Fruit fly (Drosophila melanogaster) whole organism, adult: ENCODE results near the gene CG42809.
"Not testable (repeated sequence)": the region's sequence is repeated elsewhere in the genome, so short reads cannot be mapped to it uniquely, and the experiment has no call there.

Source experiments
- CG11617 ChIP-seq: fragments of 200-800 bp; sonication (Bioruptor generic); optimal IDR thresholded peaks from 2 replicates; lab custom pipeline; 2017; ENCODE audit warnings: mild to moderate bottlenecking, missing biosample characterization, missing genetic modification reagents, missing genetic modification characterization
- CG12768 ChIP-seq: fragments of 200-800 bp; sonication (Bioruptor generic); optimal IDR thresholded peaks from 2 replicates; lab custom pipeline; 2017; ENCODE audit warnings: missing biosample characterization, missing genetic modification characterization, mild to moderate bottlenecking, moderate library complexity, missing genetic modification reagents
- CG14711 ChIP-seq: fragments of 200-800 bp; sonication (Bioruptor generic); optimal IDR thresholded peaks from 2 replicates; lab custom pipeline; 2018; ENCODE audit warnings: missing biosample characterization, mild to moderate bottlenecking, missing genetic modification characterization, moderate library complexity
- CG1620 ChIP-seq: fragments of 200-800 bp; sonication (Bioruptor generic); optimal IDR thresholded peaks from 2 replicates; lab custom pipeline; 2016; ENCODE audit warnings: missing biosample characterization, missing genetic modification characterization
- CG33017 ChIP-seq: fragments of 200-800 bp; sonication (Bioruptor generic); optimal IDR thresholded peaks from 2 replicates; lab custom pipeline; 2018; ENCODE audit warnings: missing biosample characterization, mild to moderate bottlenecking, missing genetic modification characterization, moderate library complexity
- CG5204 ChIP-seq: fragments of 200-800 bp; sonication (Bioruptor generic); optimal IDR thresholded peaks from 2 replicates; lab custom pipeline; 2016; ENCODE audit warnings: missing biosample characterization, missing genetic modification characterization
- CG7045 ChIP-seq: fragments of 200-800 bp; sonication (Bioruptor generic); optimal IDR thresholded peaks from 2 replicates; lab custom pipeline; 2017; ENCODE audit warnings: missing biosample characterization, mild to moderate bottlenecking, missing genetic modification characterization
- CG7101 ChIP-seq: fragments of 200-800 bp; sonication (Bioruptor generic); optimal IDR thresholded peaks from 2 replicates; lab custom pipeline; 2018; ENCODE audit warnings: missing biosample characterization, mild to moderate bottlenecking, missing genetic modification characterization, moderate library complexity
- Clk ChIP-seq: fragments of 200-800 bp; sonication (Bioruptor generic); optimal IDR thresholded peaks from 2 replicates; lab custom pipeline; 2017; ENCODE audit warnings: missing biosample characterization, missing genetic modification characterization
- Crg-1 ChIP-seq: fragments of 200-800 bp; sonication (Bioruptor generic); optimal IDR thresholded peaks from 2 replicates; lab custom pipeline; 2016; ENCODE audit warnings: missing biosample characterization, missing genetic modification characterization
- Hr96 ChIP-seq: fragments of 200-800 bp; sonication (Bioruptor generic); optimal IDR thresholded peaks from 2 replicates; lab custom pipeline; 2016; ENCODE audit warnings: missing biosample characterization, missing genetic modification characterization
- Mnt ChIP-seq: fragments of 200-800 bp; sonication (Bioruptor generic); optimal IDR thresholded peaks from 2 replicates; lab custom pipeline; 2016; ENCODE audit warnings: missing biosample characterization, mild to moderate bottlenecking, missing genetic modification characterization
- bab1 ChIP-seq: fragments of 200-800 bp; sonication (Bioruptor generic); optimal IDR thresholded peaks from 3 replicates; lab custom pipeline; 2019; ENCODE audit warnings: missing biosample characterization, mild to moderate bottlenecking, missing genetic modification characterization, moderate library complexity
- cic ChIP-seq: fragments of 200-800 bp; sonication (Bioruptor generic); optimal IDR thresholded peaks from 2 replicates; lab custom pipeline; 2017; ENCODE audit warnings: missing biosample characterization, mild to moderate bottlenecking, missing genetic modification characterization, moderate library complexity
- cnc ChIP-seq, 2 experiments: fragments of >200 bp; optimal IDR thresholded peaks; 2 replicates each; lab custom pipeline; 2017
- kay ChIP-seq: fragments of 200-800 bp; sonication (Bioruptor generic); peaks from one replicate; lab custom pipeline; 2016; ENCODE audit warnings: missing biosample characterization, missing genetic modification characterization, borderline replicate concordance
- ovo ChIP-seq: fragments of 200-800 bp; sonication (Bioruptor generic); optimal IDR thresholded peaks from 2 replicates; lab custom pipeline; 2016; ENCODE audit warnings: missing biosample characterization, missing genetic modification characterization
- pad ChIP-seq: fragments of 200-800 bp; sonication (Bioruptor generic); optimal IDR thresholded peaks from 3 replicates; lab custom pipeline; 2017; ENCODE audit warnings: missing biosample characterization, missing genetic modification characterization, mild to moderate bottlenecking, moderate library complexity, missing genetic modification reagents
- tj ChIP-seq: fragments of 200-800 bp; sonication (Bioruptor generic); optimal IDR thresholded peaks from 3 replicates; lab custom pipeline; 2017; ENCODE audit warnings: missing biosample characterization, mild to moderate bottlenecking, missing genetic modification characterization, moderate library complexity
- toe ChIP-seq: fragments of 200-800 bp; sonication (Bioruptor generic); optimal IDR thresholded peaks from 2 replicates; lab custom pipeline; 2016; ENCODE audit warnings: missing biosample characterization, missing genetic modification characterization

The CG42809 gene

DNA sequence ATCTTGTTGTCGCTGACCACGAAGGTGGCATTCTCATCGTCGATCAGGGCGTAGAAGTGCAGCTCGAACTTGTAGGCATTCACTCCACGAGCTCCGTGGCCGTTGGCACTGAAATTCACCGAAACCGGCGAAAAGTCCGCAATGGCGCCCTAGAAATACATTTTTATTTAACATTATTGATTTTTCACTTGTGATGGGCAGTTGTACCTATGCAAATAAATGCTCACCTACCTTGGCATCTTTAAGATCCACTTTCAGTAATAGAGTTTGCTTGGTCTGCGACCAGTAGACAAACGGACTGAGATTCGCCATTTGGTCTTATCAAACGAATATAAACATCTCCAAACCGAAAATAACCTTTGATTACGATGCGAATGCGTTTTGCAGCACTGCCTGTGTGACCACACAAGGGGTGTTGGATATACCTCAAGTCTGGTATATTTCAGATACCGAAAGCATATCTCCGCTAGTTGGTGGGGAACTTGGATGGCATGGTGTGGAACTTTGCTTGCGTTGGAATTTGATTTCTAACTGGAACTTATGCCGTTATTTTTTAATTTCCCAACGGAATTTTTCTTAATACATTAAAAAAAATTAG is 11.9 kb upstream of the CG42809 start, which contains the start of gene Hacd2:
Gene Hacd2, minus strand, starts transcription at position 403 of the 598 bp plus-strand sequence.
- TF ChIP-seq bab1, result peak; percentile 29
- peak; percentile 14 for TF ChIP-seq Hr96 (GFP tag; lab: Kevin White, UChicago)
- TF ChIP-seq CG7101 (tag; lab: Kevin White, UChicago), result peak; percentile 17
- TF ChIP-seq ovo (GFP tag; lab: Kevin White, UChicago), result peak; percentile 59
- peak; percentile 32 for TF ChIP-seq CG14711 (tag; lab: Kevin White, UChicago)
- no peak for TF ChIP-seq cnc (optimal IDR thresholded peaks at IDR 0.05; lab: Kevin White, UChicago)
- peak; percentile 2 for TF ChIP-seq Clk (GFP tag; lab: Kevin White, UChicago)
- no peak for TF ChIP-seq cic (GFP tag; lab: Kevin White, UChicago)
- TF ChIP-seq toe (GFP tag; lab: Kevin White, UChicago), result no peak
- peak; percentile 44 for TF ChIP-seq CG1620
- peak; percentile 42 for TF ChIP-seq CG12768 (GFP tag; lab: Kevin White, UChicago)
- TF ChIP-seq pad (GFP tag; lab: Kevin White, UChicago), result peak; percentile 41
- TF ChIP-seq CG7045 (GFP tag; lab: Kevin White, UChicago), result peak; percentile 16

- TF ChIP-seq toe (GFP tag; lab: Kevin White, UChicago); CG7045 (GFP tag; lab: Kevin White, UChicago); bab1: not testable (repeated sequence)
Observed at dm6 chr2L:13449397-13449796, 7.9 kb upstream of the CG42809 start, which contains the start of gene Hsp60D. TSS of gene Hsp60D (minus strand) at chr2L:13449497.

DNA sequence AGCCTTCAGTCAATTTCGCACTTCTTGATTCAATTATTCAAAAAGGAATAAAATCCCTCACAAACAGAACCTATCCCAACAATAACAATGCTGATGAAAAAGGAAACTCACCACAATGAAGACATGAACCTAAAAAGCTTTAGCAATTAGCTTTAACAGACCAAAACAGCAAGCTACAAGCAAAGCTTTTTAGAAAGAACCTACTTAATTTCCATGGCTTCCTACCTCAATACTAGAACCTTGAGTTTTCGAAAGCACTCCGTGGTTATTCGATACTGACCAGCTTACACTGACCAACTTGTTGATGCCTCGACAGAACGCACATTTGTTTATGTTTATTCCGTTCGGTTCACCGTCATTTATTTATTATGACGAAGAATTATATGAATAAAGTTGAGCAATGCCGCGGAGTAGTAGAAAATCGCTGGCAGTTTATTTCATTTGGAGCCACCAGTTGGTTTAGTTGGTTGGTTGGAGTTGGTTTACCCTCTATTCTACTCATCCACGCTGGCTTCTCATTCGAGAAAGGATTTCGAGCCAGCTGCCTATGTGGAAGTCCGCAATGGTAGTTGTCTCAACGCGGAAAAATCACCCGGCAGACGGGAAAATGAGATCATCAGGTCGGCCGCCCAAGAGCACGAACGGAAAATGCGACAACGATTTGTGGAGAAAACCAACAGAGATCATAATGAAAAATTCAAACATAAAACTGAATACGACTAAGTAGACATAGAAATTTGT is 1.9 kb downstream of the CG42809 start, which contains the start of gene CG42810:
Gene CG42810, plus strand, starts transcription at position 691 of the 741 bp plus-strand sequence.
- TF ChIP-seq Mnt (GFP tag; lab: Kevin White, UChicago), result no peak
- peak; percentile 17 for TF ChIP-seq bab1
- no peak for TF ChIP-seq Clk (GFP tag; lab: Kevin White, UChicago)
- TF ChIP-seq CG5204 (GFP tag; lab: Kevin White, UChicago), result no peak
- no peak for TF ChIP-seq cic (GFP tag; lab: Kevin White, UChicago)

dm6 chr2L:13460911-13461866 is 3.9 kb downstream of the CG42809 start, which contains the start of gene CG46308:
TSS of gene CG46308 (plus strand) at chr2L:13461774.
- TF ChIP-seq CG5204 (GFP tag; lab: Kevin White, UChicago), result peak; percentile 81
- TF ChIP-seq ovo (GFP tag; lab: Kevin White, UChicago), result no peak
- peak; percentile 38 for TF ChIP-seq tj (GFP tag; lab: Kevin White, UChicago)
- peak; percentile 84 for TF ChIP-seq CG7045 (GFP tag; lab: Kevin White, UChicago)
- peak; percentile 80 for TF ChIP-seq CG33017 (tag; lab: Kevin White, UChicago)
- peak; percentile 10 for TF ChIP-seq cic (GFP tag; lab: Kevin White, UChicago)
- peak; percentile 16 for TF ChIP-seq Mnt (GFP tag; lab: Kevin White, UChicago)
- TF ChIP-seq CG1620, result no peak
- peak; percentile 61 for TF ChIP-seq Clk (GFP tag; lab: Kevin White, UChicago)
- peak; percentile 71 for TF ChIP-seq Hr96 (GFP tag; lab: Kevin White, UChicago)
- peak; percentile 80 for TF ChIP-seq CG12768 (GFP tag; lab: Kevin White, UChicago)
- TF ChIP-seq cnc (optimal IDR thresholded peaks at IDR 0.05; lab: Kevin White, UChicago), result no peak
- peak; percentile 12 for TF ChIP-seq Crg-1 (GFP tag; lab: Kevin White, UChicago)
- TF ChIP-seq kay (GFP tag; lab: Kevin White, UChicago), result no peak
- peak; percentile 19 for TF ChIP-seq pad (GFP tag; lab: Kevin White, UChicago)
- peak; percentile 58 for TF ChIP-seq CG7101 (tag; lab: Kevin White, UChicago)
- peak; percentile 56 for TF ChIP-seq CG14711 (tag; lab: Kevin White, UChicago)
- TF ChIP-seq toe (GFP tag; lab: Kevin White, UChicago), result peak; percentile 78
- peak; percentile 56 for TF ChIP-seq CG11617 (GFP tag; lab: Kevin White, UChicago)
- TF ChIP-seq bab1, result no peak

- TF ChIP-seq kay (GFP tag; lab: Kevin White, UChicago) (no peak), Crg-1 (GFP tag; lab: Kevin White, UChicago) (no peak), toe (GFP tag; lab: Kevin White, UChicago) (no peak), Hr96 (GFP tag; lab: Kevin White, UChicago) (no peak), CG7101 (tag; lab: Kevin White, UChicago) (no peak), CG7045 (GFP tag; lab: Kevin White, UChicago) (no peak), pad (GFP tag; lab: Kevin White, UChicago) (no peak), cnc (optimal IDR thresholded peaks at IDR 0.05; lab: Kevin White, UChicago) (no peak), CG11617 (GFP tag; lab: Kevin White, UChicago) (no peak), cic (GFP tag; lab: Kevin White, UChicago) (no peak), ovo (GFP tag; lab: Kevin White, UChicago) (no peak), Clk (GFP tag; lab: Kevin White, UChicago) (no peak), CG5204 (GFP tag; lab: Kevin White, UChicago) (no peak), CG12768 (GFP tag; lab: Kevin White, UChicago) (no peak), tj (GFP tag; lab: Kevin White, UChicago) (no peak), CG14711 (tag; lab: Kevin White, UChicago) (no peak), CG33017 (tag; lab: Kevin White, UChicago) (no peak), CG1620 (no peak)
Observed at dm6 chr2L:13475254-13475653, 18.0 kb downstream of the CG42809 start.
